Worm (Caenorhabditis elegans) whole organism, late embryonic: ENCODE data around the gene C15H9.4.

Source experiments
- C08G9.2 ChIP-seq: sonication (generic microtip); optimal IDR thresholded peaks from 2 replicates; lab custom pipeline; 2016; ENCODE audit warnings: mild to moderate bottlenecking, missing genetic modification characterization, moderate library complexity, missing compliant biosample characterization
- C38D4.7 ChIP-seq: fragments of 200-800 bp; sonication (Bioruptor generic); optimal IDR thresholded peaks from 2 replicates; lab custom pipeline; 2018; ENCODE audit warnings: mild to moderate bottlenecking, missing genetic modification characterization, moderate library complexity, missing compliant biosample characterization
- F13H6.1 ChIP-seq: sonication (generic microtip); optimal IDR thresholded peaks from 2 replicates; lab custom pipeline; 2016; ENCODE audit warnings: missing genetic modification characterization, missing compliant biosample characterization
- K02D7.2 ChIP-seq: sonication (generic microtip); optimal IDR thresholded peaks from 2 replicates; lab custom pipeline; 2017; ENCODE audit warnings: mild to moderate bottlenecking, missing genetic modification characterization, missing compliant biosample characterization
- T23F11.4 ChIP-seq: fragments of 200-800 bp; sonication (Bioruptor generic); optimal IDR thresholded peaks from 2 replicates; lab custom pipeline; 2018; ENCODE audit warnings: mild to moderate bottlenecking, missing genetic modification characterization, missing compliant biosample characterization
- Y22D7AL.16 ChIP-seq: sonication (generic microtip); optimal IDR thresholded peaks from 2 replicates; lab custom pipeline; 2016; ENCODE audit warnings: missing genetic modification characterization, missing compliant biosample characterization
- ceh-14 ChIP-seq: sonication (generic microtip); optimal IDR thresholded peaks from 2 replicates; lab custom pipeline; 2016; ENCODE audit warnings: missing genotype, missing genetic modification characterization, missing compliant biosample characterization
- ceh-18 ChIP-seq: sonication (generic microtip); optimal IDR thresholded peaks from 2 replicates; lab custom pipeline; 2016; ENCODE audit warnings: missing genetic modification characterization, missing compliant biosample characterization
- ceh-19 ChIP-seq: fragments of 200-800 bp; sonication (Bioruptor generic); optimal IDR thresholded peaks from 2 replicates; lab custom pipeline; 2018; ENCODE audit warnings: mild to moderate bottlenecking, missing genetic modification characterization, missing compliant biosample characterization
- ceh-2 ChIP-seq: sonication (generic microtip); optimal IDR thresholded peaks from 2 replicates; lab custom pipeline; 2016; ENCODE audit warnings: missing genotype, missing genetic modification characterization, missing compliant biosample characterization
- ceh-22 ChIP-seq: sonication (generic microtip); optimal IDR thresholded peaks from 2 replicates; lab custom pipeline; 2017; ENCODE audit warnings: missing biosample characterization, missing genetic modification characterization
- ceh-30 ChIP-seq: fragments of 150-350 bp; optimal IDR thresholded peaks from 2 replicates; lab custom pipeline; 2014; ENCODE audit warnings: missing biosample characterization, missing genetic modification characterization
- ceh-31 ChIP-seq: sonication (generic microtip); optimal IDR thresholded peaks from 2 replicates; lab custom pipeline; 2016; ENCODE audit warnings: missing genetic modification characterization, missing compliant biosample characterization
- ceh-48 ChIP-seq: sonication (generic microtip); optimal IDR thresholded peaks from 2 replicates; lab custom pipeline; 2016; ENCODE audit warnings: missing genetic modification characterization, inconsistent platforms, missing compliant biosample characterization
- ceh-6 ChIP-seq: fragments of 200-800 bp; sonication (Bioruptor generic); optimal IDR thresholded peaks from 2 replicates; lab custom pipeline; 2018; ENCODE audit warnings: mild to moderate bottlenecking, missing genetic modification characterization, missing compliant biosample characterization
- ceh-9 ChIP-seq: sonication (generic microtip); optimal IDR thresholded peaks from 2 replicates; lab custom pipeline; 2016; ENCODE audit warnings: mild to moderate bottlenecking, missing genetic modification characterization, inconsistent platforms, missing compliant biosample characterization
- che-1 ChIP-seq: sonication (generic microtip); optimal IDR thresholded peaks from 2 replicates; lab custom pipeline; 2016; ENCODE audit warnings: mild to moderate bottlenecking, missing genetic modification characterization, missing compliant biosample characterization
- dmd-4 ChIP-seq: sonication (generic microtip); optimal IDR thresholded peaks from 2 replicates; lab custom pipeline; 2016; ENCODE audit warnings: borderline replicate concordance, missing genetic modification characterization, missing compliant biosample characterization
- dve-1 ChIP-seq: sonication (generic microtip); optimal IDR thresholded peaks from 2 replicates; lab custom pipeline; 2017; ENCODE audit warnings: antibody characterized with exemption, mild to moderate bottlenecking, missing genetic modification characterization, missing compliant biosample characterization
- elt-2 ChIP-seq: sonication (generic microtip); optimal IDR thresholded peaks from 2 replicates; lab custom pipeline; 2016; ENCODE audit warnings: missing genetic modification reagents, missing genetic modification characterization, missing compliant biosample characterization
- elt-4 ChIP-seq: sonication (generic microtip); optimal IDR thresholded peaks from 2 replicates; lab custom pipeline; 2016; ENCODE audit warnings: missing genetic modification characterization, missing compliant biosample characterization
- fax-1 ChIP-seq: sonication (generic microtip); optimal IDR thresholded peaks from 2 replicates; lab custom pipeline; 2016; ENCODE audit warnings: missing genotype, missing genetic modification characterization, missing compliant biosample characterization
- fkh-10 ChIP-seq: fragments of 150-350 bp; optimal IDR thresholded peaks from 2 replicates; lab custom pipeline; 2014; ENCODE audit warnings: missing biosample characterization, missing genetic modification reagents, missing genetic modification characterization
- fkh-6 ChIP-seq: sonication (generic microtip); optimal IDR thresholded peaks from 2 replicates; lab custom pipeline; 2016; ENCODE audit warnings: missing genetic modification characterization, missing compliant biosample characterization
- gmeb-2 ChIP-seq: sonication (generic microtip); optimal IDR thresholded peaks from 2 replicates; lab custom pipeline; 2016; ENCODE audit warnings: missing genetic modification characterization, inconsistent platforms, missing compliant biosample characterization
- hlh-15 ChIP-seq: sonication (generic microtip); optimal IDR thresholded peaks from 2 replicates; lab custom pipeline; 2016; ENCODE audit warnings: missing genetic modification characterization, missing compliant biosample characterization
- hlh-6 ChIP-seq: sonication (generic microtip); optimal IDR thresholded peaks from 2 replicates; lab custom pipeline; 2016; ENCODE audit warnings: missing genotype, missing genetic modification characterization, missing compliant biosample characterization
- hlh-8 ChIP-seq: sonication (generic microtip); optimal IDR thresholded peaks from 2 replicates; lab custom pipeline; 2016; ENCODE audit warnings: missing genotype, missing genetic modification characterization, missing compliant biosample characterization
- lim-6 ChIP-seq: sonication (generic microtip); optimal IDR thresholded peaks from 2 replicates; lab custom pipeline; 2016; ENCODE audit warnings: missing genetic modification characterization, missing compliant biosample characterization
- madf-2 ChIP-seq: sonication (generic microtip); optimal IDR thresholded peaks from 2 replicates; lab custom pipeline; 2017; ENCODE audit warnings: missing genetic modification characterization, missing compliant biosample characterization
- mec-3 ChIP-seq: sonication (generic microtip); optimal IDR thresholded peaks from 2 replicates; lab custom pipeline; 2016; ENCODE audit warnings: borderline replicate concordance, missing genetic modification characterization, missing compliant biosample characterization
- nfya-1 ChIP-seq: sonication (generic microtip); optimal IDR thresholded peaks from 2 replicates; lab custom pipeline; 2017; ENCODE audit warnings: missing genetic modification characterization, mild to moderate bottlenecking, missing compliant biosample characterization, antibody characterized with exemption, moderate library complexity
- nhr-232 ChIP-seq: sonication (generic microtip); optimal IDR thresholded peaks from 2 replicates; lab custom pipeline; 2016; ENCODE audit warnings: missing genetic modification characterization, missing compliant biosample characterization
- odd-2 ChIP-seq: sonication (generic microtip); optimal IDR thresholded peaks from 2 replicates; lab custom pipeline; 2017; ENCODE audit warnings: antibody characterized with exemption, mild to moderate bottlenecking, missing genetic modification characterization, missing compliant biosample characterization
- pag-3 ChIP-seq: sonication (generic microtip); optimal IDR thresholded peaks from 2 replicates; lab custom pipeline; 2016; ENCODE audit warnings: missing compliant biosample characterization, missing genetic modification characterization, borderline replicate concordance
- pat-9 ChIP-seq: fragments of 200-800 bp; sonication (Bioruptor generic); optimal IDR thresholded peaks from 2 replicates; lab custom pipeline; 2018; ENCODE audit warnings: mild to moderate bottlenecking, missing genetic modification characterization, moderate library complexity, missing compliant biosample characterization
- pha-2 ChIP-seq: sonication (generic microtip); optimal IDR thresholded peaks from 2 replicates; lab custom pipeline; 2017; ENCODE audit warnings: mild to moderate bottlenecking, missing genetic modification characterization, missing compliant biosample characterization
- pha-4 ChIP-seq: fragments of 150-350 bp; optimal IDR thresholded peaks from 2 replicates; lab custom pipeline; 2018; ENCODE audit warnings: missing biosample characterization, missing genetic modification reagents, missing genetic modification characterization
- pqm-1 ChIP-seq: sonication (generic microtip); optimal IDR thresholded peaks from 2 replicates; lab custom pipeline; 2016; ENCODE audit warnings: missing genetic modification characterization, missing compliant biosample characterization
- ref-2 ChIP-seq: sonication (generic microtip); optimal IDR thresholded peaks from 2 replicates; lab custom pipeline; 2016; ENCODE audit warnings: missing genetic modification characterization, missing compliant biosample characterization
- rnt-1 ChIP-seq: sonication (generic microtip); optimal IDR thresholded peaks from 2 replicates; lab custom pipeline; 2016; ENCODE audit warnings: missing genetic modification characterization, missing compliant biosample characterization
- sdc-2 ChIP-seq: sonication (generic microtip); optimal IDR thresholded peaks from 2 replicates; lab custom pipeline; 2016; ENCODE audit warnings: missing genotype, missing genetic modification characterization, missing compliant biosample characterization
- sox-2 ChIP-seq: fragments of 200-800 bp; sonication (Bioruptor generic); IDR thresholded peaks from 2 replicates; pipeline ENCODE4 v1.3.6; 2022; ENCODE audit warnings: missing genetic modification reagents, missing genetic modification characterization, missing compliant biosample characterization
- tbx-2 ChIP-seq: sonication (generic microtip); optimal IDR thresholded peaks from 2 replicates; lab custom pipeline; 2016; ENCODE audit warnings: missing genetic modification characterization, missing compliant biosample characterization
- tbx-7 ChIP-seq: sonication (generic microtip); optimal IDR thresholded peaks from 2 replicates; lab custom pipeline; 2016; ENCODE audit warnings: missing genotype, missing genetic modification characterization, missing compliant biosample characterization
- unc-3 ChIP-seq, 2 experiments: fragments of 200-800 bp in 1 of 2; sonication (Bioruptor generic) in 1 of 2; sonication (generic microtip) in 1 of 2; conservative IDR thresholded peaks in 1 of 2; optimal IDR thresholded peaks in 1 of 2; 2 replicates each; pipeline versions ENCODE4 v1.3.6 to Lab custom; 2016 to 2022; ENCODE audit warnings: missing compliant biosample characterization in 2 of 2, missing genetic modification characterization in 2 of 2, missing genetic modification reagents in 1 of 2
- unc-42 ChIP-seq: sonication (generic microtip); optimal IDR thresholded peaks from 2 replicates; lab custom pipeline; 2016; ENCODE audit warnings: missing genotype, missing genetic modification characterization, missing compliant biosample characterization
- unc-55 ChIP-seq: sonication (generic microtip); optimal IDR thresholded peaks from 2 replicates; lab custom pipeline; 2017; ENCODE audit warnings: missing biosample characterization, missing genetic modification reagents, missing genetic modification characterization
- unc-86 ChIP-seq: sonication (generic microtip); optimal IDR thresholded peaks from 2 replicates; lab custom pipeline; 2016; ENCODE audit warnings: missing genetic modification characterization, missing compliant biosample characterization
- ztf-16 ChIP-seq: sonication (generic microtip); optimal IDR thresholded peaks from 2 replicates; lab custom pipeline; 2017; ENCODE audit warnings: missing genetic modification characterization, missing compliant biosample characterization

Gene C15H9.4

ce11 chrX:6097551-6097950 lies at the start of gene C15H9.4:
C15H9.4 (plus strand) TSS chrX:6097643.
- TF ChIP-seq unc-3 (GFP tag; conservative IDR thresholded peaks at IDR 0.05; lab: Robert Waterston, UW) (no peak), unc-3 (tag; optimal IDR thresholded peaks at IDR 0.05; lab: Kevin White, UChicago) (no peak), ceh-9 (tag; lab: Kevin White, UChicago) (no peak), fkh-10 (no peak), ceh-14 (tag; lab: Kevin White, UChicago) (peak; percentile 40), hlh-8 (tag; lab: Kevin White, UChicago) (no peak), unc-55 (GFP tag; lab: Kevin White, UChicago) (peak; percentile 31), pha-2 (tag; lab: Kevin White, UChicago) (peak; percentile 71), elt-2 (no peak), odd-2 (tag; lab: Kevin White, UChicago) (no peak), Y22D7AL.16 (tag; lab: Kevin White, UChicago) (no peak), ceh-22 (tag; lab: Kevin White, UChicago) (no peak), dmd-4 (tag; lab: Kevin White, UChicago) (no peak), T23F11.4 (GFP tag; lab: Kevin White, UChicago) (no peak), C08G9.2 (no peak), dve-1 (tag; lab: Kevin White, UChicago) (no peak), fkh-6 (tag; lab: Kevin White, UChicago) (no peak), fax-1 (no peak), pqm-1 (tag; lab: Kevin White, UChicago) (no peak), tbx-7 (tag; lab: Kevin White, UChicago) (no peak), ref-2 (tag; lab: Kevin White, UChicago) (peak; percentile 23), ceh-19 (GFP tag; lab: Kevin White, UChicago) (peak; percentile 6), unc-86 (tag; lab: Kevin White, UChicago) (no peak), gmeb-2 (tag; lab: Kevin White, UChicago) (no peak), sdc-2 (tag; lab: Kevin White, UChicago) (peak; percentile 56), nfya-1 (tag; lab: Kevin White, UChicago) (peak; percentile 74), sox-2 (peak; percentile 76), unc-42 (peak; percentile 61), ceh-30 (no peak), che-1 (tag; lab: Kevin White, UChicago) (no peak), ceh-31 (peak; percentile 57), rnt-1 (tag; lab: Kevin White, UChicago) (peak; percentile 2), hlh-15 (tag; lab: Kevin White, UChicago) (no peak), hlh-6 (tag; lab: Kevin White, UChicago) (no peak), ceh-2 (tag; lab: Kevin White, UChicago) (no peak), ceh-48 (peak; percentile 14), tbx-2 (tag; lab: Kevin White, UChicago) (peak; percentile 53), ztf-16 (tag; lab: Kevin White, UChicago) (no peak), ceh-6 (GFP tag; lab: Kevin White, UChicago) (no peak), nhr-232 (tag; lab: Kevin White, UChicago) (no peak)

- TF ChIP-seq fax-1: no peak
- no peak for TF ChIP-seq elt-4 (tag; lab: Kevin White, UChicago)
- no peak for TF ChIP-seq sdc-2 (tag; lab: Kevin White, UChicago)
- no peak for TF ChIP-seq ceh-31
- TF ChIP-seq pag-3 (tag; lab: Kevin White, UChicago): no peak
- no peak for TF ChIP-seq pha-4 (tag; lab: Kevin White, UChicago)
- no peak for TF ChIP-seq madf-2
- no peak for TF ChIP-seq pat-9 (tag; lab: Kevin White, UChicago)
- TF ChIP-seq lim-6 (tag; lab: Kevin White, UChicago): no peak
- no peak for TF ChIP-seq C38D4.7 (GFP tag; lab: Kevin White, UChicago)
- TF ChIP-seq F13H6.1 (tag; lab: Kevin White, UChicago): no peak
- no peak for TF ChIP-seq unc-55 (GFP tag; lab: Kevin White, UChicago)
- TF ChIP-seq K02D7.2: no peak
- no peak for TF ChIP-seq tbx-2 (tag; lab: Kevin White, UChicago)
- no peak for TF ChIP-seq nfya-1 (tag; lab: Kevin White, UChicago)
- TF ChIP-seq mec-3 (tag; lab: Kevin White, UChicago): no peak
- no peak for TF ChIP-seq ceh-18
- TF ChIP-seq, all 69 proteins: peak for 0
Measured at ce11 chrX:6048508-6048907, 48.9 kb upstream of the C15H9.4 start, which contains the start of gene pak-1. pak-1 (minus strand) TSS chrX:6048608.
